Worm (Caenorhabditis elegans): ENCODE data around the gene ribo-1.

Gene ribo-1

DNA sequence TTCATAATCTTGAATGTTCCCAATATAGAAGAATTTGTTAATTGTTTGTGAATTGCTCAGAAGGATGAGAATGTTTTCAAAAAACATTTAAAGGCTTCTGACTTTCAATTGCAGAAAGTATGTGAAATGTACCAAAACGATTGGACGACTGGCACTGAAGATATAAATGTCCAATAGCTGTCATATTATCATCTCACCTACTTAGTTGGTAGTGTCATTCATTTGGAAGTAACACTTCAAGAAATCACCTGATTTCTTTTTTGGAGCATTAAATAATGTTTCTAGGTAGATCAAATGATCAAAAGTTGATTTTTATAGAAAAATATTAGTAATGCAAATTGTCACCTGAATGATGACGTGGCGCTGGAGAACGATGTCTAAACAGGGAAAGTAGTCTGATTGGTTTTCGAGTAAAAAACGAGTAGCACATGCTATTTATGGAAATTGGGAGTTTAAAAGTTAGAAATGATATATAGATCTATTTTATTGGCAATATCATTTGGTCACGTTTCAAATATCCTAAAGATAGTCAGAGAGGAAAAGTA is 30.7 kb upstream of the ribo-1 start:
- TF ChIP-seq egrh-3 (GFP tag; IDR thresholded peaks at IDR 0.05) (no peak), dpff-1 (tag; optimal IDR thresholded peaks at IDR 0.05) (no peak), pbrm-1 (GFP tag; IDR thresholded peaks at IDR 0.05) (no peak), nhr-80 (tag; optimal IDR thresholded peaks at IDR 0.05) (peak; percentile 50), K11D2.4 (GFP tag; IDR thresholded peaks at IDR 0.05) (no peak), ztf-6 (GFP tag; IDR thresholded peaks at IDR 0.05) (no peak), F39B2.1 (GFP tag; IDR thresholded peaks at IDR 0.05) (no peak), lag-1 (GFP tag; IDR thresholded peaks at IDR 0.05) (no peak)

DNA sequence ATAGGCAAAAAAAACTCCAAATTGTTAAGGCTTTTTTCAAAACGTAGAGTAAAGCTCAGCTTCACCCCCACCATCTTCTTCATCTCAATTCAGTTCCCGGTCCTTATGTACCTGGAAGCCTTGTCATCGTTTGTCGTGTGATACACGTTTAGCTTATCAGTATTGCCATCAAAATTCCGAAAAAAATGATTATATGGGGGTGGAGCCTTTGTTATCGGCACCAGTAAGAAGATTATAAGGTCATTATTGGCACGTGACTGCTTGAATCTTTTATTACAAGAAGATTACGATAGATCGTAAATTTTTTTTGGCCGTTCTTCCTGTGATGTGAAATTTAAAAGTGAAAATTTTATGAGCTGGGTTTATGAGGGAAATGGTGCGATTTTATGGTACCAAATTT is 30.1 kb upstream of the ribo-1 start:
- TF ChIP-seq nhr-179 (tag; optimal IDR thresholded peaks at IDR 0.05) (no peak), snpc-1.1 (tag; optimal IDR thresholded peaks at IDR 0.05; ENCODE audit: insufficient read depth) (no peak), pbrm-1 (GFP tag; IDR thresholded peaks at IDR 0.05) (no peak), let-607 (tag; optimal IDR thresholded peaks at IDR 0.05) (peak in 1 of 2 experiments; percentile 55), zim-3 (tag; optimal IDR thresholded peaks at IDR 0.05) (no peak), sdz-38 (tag; optimal IDR thresholded peaks at IDR 0.05) (no peak), attf-5 (GFP tag; optimal IDR thresholded peaks at IDR 0.05) (no peak), ccch-3 (GFP tag; optimal IDR thresholded peaks at IDR 0.05) (no peak), T07F8.4 (tag; optimal IDR thresholded peaks at IDR 0.05) (no peak), hlh-12 (tag; optimal IDR thresholded peaks at IDR 0.05) (no peak), hmg-1.2 (GFP tag; IDR thresholded peaks at IDR 0.05) (no peak), snpc-4 (GFP tag; optimal IDR thresholded peaks at IDR 0.05) (no peak), snpc-4 (tag; optimal IDR thresholded peaks at IDR 0.05) (no peak), ama-1 (optimal IDR thresholded peaks at IDR 0.05) (no peak), ama-1 (GFP tag; optimal IDR thresholded peaks at IDR 0.05) (no peak), F33H1.4 (GFP tag; IDR thresholded peaks at IDR 0.05) (no peak), ceh-58 (GFP tag; IDR thresholded peaks at IDR 0.05) (no peak), B0019.2 (GFP tag; conservative IDR thresholded peaks at IDR 0.05) (no peak), T26A5.8 (tag; optimal IDR thresholded peaks at IDR 0.05) (no peak), atf-7 (tag; optimal IDR thresholded peaks at IDR 0.05) (peak; percentile 71), zfh-2 (GFP tag; conservative IDR thresholded peaks at IDR 0.05) (no peak), somi-1 (GFP tag; optimal IDR thresholded peaks at IDR 0.05) (no peak), chd-7 (tag; optimal IDR thresholded peaks at IDR 0.05) (no peak), unc-62 (GFP tag; optimal IDR thresholded peaks at IDR 0.05) (peak; percentile 16), aptf-2 (GFP tag; conservative IDR thresholded peaks at IDR 0.05) (no peak), tlf-1 (GFP tag; optimal IDR thresholded peaks at IDR 0.05) (peak; percentile 8), ztf-22 (GFP tag; optimal IDR thresholded peaks at IDR 0.05) (peak; percentile 75), egl-44 (GFP tag; IDR thresholded peaks at IDR 0.05) (0 out of 2 replicates have a peak, but pooled peaks have one; percentile 13), madf-3 (GFP tag; IDR thresholded peaks at IDR 0.05) (no peak), bed-2 (GFP tag; IDR thresholded peaks at IDR 0.05) (no peak), ztf-25 (GFP tag; IDR thresholded peaks at IDR 0.05) (no peak), nhr-80 (tag; optimal IDR thresholded peaks at IDR 0.05) (peak; percentile 81), Y53F4B.3 (GFP tag; IDR thresholded peaks at IDR 0.05) (no peak), B0261.1 (tag; optimal IDR thresholded peaks at IDR 0.05) (no peak), ceh-100 (GFP tag; IDR thresholded peaks at IDR 0.05) (no peak), ceh-40 (GFP tag; IDR thresholded peaks at IDR 0.05) (no peak), bed-1 (GFP tag; IDR thresholded peaks at IDR 0.05) (no peak), attf-6 (GFP tag; IDR thresholded peaks at IDR 0.05) (no peak), Y56A3A.18 (GFP tag; IDR thresholded peaks at IDR 0.05) (0 out of 2 replicates have a peak, but pooled peaks have one; percentile 42), xnd-1 (tag; optimal IDR thresholded peaks at IDR 0.05) (no peak), rpc-1 (optimal IDR thresholded peaks at IDR 0.05) (no peak), rpc-1 (tag; optimal IDR thresholded peaks at IDR 0.05) (no peak), ekl-4 (GFP tag; IDR thresholded peaks at IDR 0.05) (no peak), lag-1 (GFP tag; IDR thresholded peaks at IDR 0.05) (no peak)
